Fruit fly (Drosophila melanogaster): ENCODE results near the gene CG12470.

CG12470 gene

dm6 chrX:307384-307783 lies at the start of gene CG12470:
CG12470 (plus strand) TSS chrX:307684.
- no peak for TF ChIP-seq CG17806 (tag; optimal IDR thresholded peaks at IDR 0.05)
- no peak for TF ChIP-seq CG9948 (tag; optimal IDR thresholded peaks at IDR 0.05)
- no peak for TF ChIP-seq CG32121 (GFP tag; IDR thresholded peaks at IDR 0.05)
- TF ChIP-seq CG10348 (GFP tag; IDR thresholded peaks at IDR 0.05) = no peak
- no peak for TF ChIP-seq Pif1A (GFP tag; optimal IDR thresholded peaks at IDR 0.05)
- TF ChIP-seq CG8159 (tag; optimal IDR thresholded peaks at IDR 0.05) = no peak
- TF ChIP-seq CG8301 (tag; optimal IDR thresholded peaks at IDR 0.05) = no peak
- TF ChIP-seq CG4496 (GFP tag; IDR thresholded peaks at IDR 0.05) = no peak
- no peak for TF ChIP-seq CG14655 (GFP tag; optimal IDR thresholded peaks at IDR 0.05)
- TF ChIP-seq rn (GFP tag; IDR thresholded peaks at IDR 0.05) = no peak
- TF ChIP-seq CG34367 (tag; optimal IDR thresholded peaks at IDR 0.05) = no peak
- TF ChIP-seq CG15710 (tag; optimal IDR thresholded peaks at IDR 0.05) = no peak

dm6 chrX:262836-263235 lies 44.6 kb upstream of the CG12470 start:
- no peak for TF ChIP-seq CG34367 (tag; optimal IDR thresholded peaks at IDR 0.05)
- TF ChIP-seq CG10348 (GFP tag; IDR thresholded peaks at IDR 0.05) = no peak
- TF ChIP-seq CG32121 (GFP tag; IDR thresholded peaks at IDR 0.05) = no peak
- TF ChIP-seq CG4496 (GFP tag; IDR thresholded peaks at IDR 0.05) = no peak
- peak; percentile 20 for TF ChIP-seq Pif1B (GFP tag; optimal IDR thresholded peaks at IDR 0.05)
- no peak for TF ChIP-seq EcR (GFP tag; optimal IDR thresholded peaks at IDR 0.05)
- no peak for TF ChIP-seq gl (tag; optimal IDR thresholded peaks at IDR 0.05)
- TF ChIP-seq CG8159 (tag; optimal IDR thresholded peaks at IDR 0.05) = peak; percentile 26
- TF ChIP-seq CG9948 (tag; optimal IDR thresholded peaks at IDR 0.05) = no peak

- TF ChIP-seq CG15710 (tag; optimal IDR thresholded peaks at IDR 0.05) (peak; percentile 36), CG8159 (tag; optimal IDR thresholded peaks at IDR 0.05) (no peak), CG10348 (GFP tag; IDR thresholded peaks at IDR 0.05) (no peak), CG34367 (tag; optimal IDR thresholded peaks at IDR 0.05) (no peak), rn (GFP tag; IDR thresholded peaks at IDR 0.05) (no peak), Snoo (tag; optimal IDR thresholded peaks at IDR 0.05) (no peak), CG14655 (GFP tag; optimal IDR thresholded peaks at IDR 0.05) (peak; percentile 45), CG32121 (GFP tag; IDR thresholded peaks at IDR 0.05) (peak; percentile 48; the same call in 1 of the 2 replicates), EcR (GFP tag; optimal IDR thresholded peaks at IDR 0.05) (peak; percentile 36), CG4496 (GFP tag; IDR thresholded peaks at IDR 0.05) (peak; percentile 63), CG17806 (tag; optimal IDR thresholded peaks at IDR 0.05) (peak; percentile 35), CG9948 (tag; optimal IDR thresholded peaks at IDR 0.05) (peak; percentile 40), Pif1B (GFP tag; optimal IDR thresholded peaks at IDR 0.05) (no peak), Pif1A (GFP tag; optimal IDR thresholded peaks at IDR 0.05) (peak; percentile 30), CG12605 (GFP tag; IDR thresholded peaks at IDR 0.05) (no peak), Ets98B (GFP tag; IDR thresholded peaks at IDR 0.05) (0 out of 2 replicates have a peak, but pooled peaks have one; percentile 23)
Measured at dm6 chrX:263728-264344, 43.6 kb upstream of the CG12470 start, which contains the start of gene CG13377. CG13377 (minus strand) TSS chrX:263999.

DNA sequence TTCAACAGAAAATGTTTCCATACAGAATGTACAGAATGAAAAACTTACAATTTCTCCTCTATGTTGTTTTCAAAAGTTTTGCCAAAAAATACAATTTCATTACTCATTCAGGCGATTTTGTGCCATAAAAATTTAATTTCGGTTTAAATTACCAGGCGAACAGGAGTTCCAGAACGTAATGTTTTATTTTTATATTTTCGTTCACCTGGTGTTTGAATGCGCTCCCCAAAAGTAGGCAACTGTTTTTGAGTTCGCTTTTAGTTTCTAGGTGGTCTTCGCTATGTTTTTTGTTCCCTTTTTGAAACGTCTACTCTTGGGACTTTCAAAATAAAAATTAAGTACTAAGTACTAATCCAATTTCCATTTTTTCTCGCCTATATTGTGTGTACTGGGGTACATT lies 41.8 kb upstream of the CG12470 start:
- TF ChIP-seq D1 (tag; optimal IDR thresholded peaks at IDR 0.05) = no peak
- TF ChIP-seq Pif1A (GFP tag; optimal IDR thresholded peaks at IDR 0.05) = no peak
- no peak for TF ChIP-seq CG14655 (GFP tag; optimal IDR thresholded peaks at IDR 0.05)
- TF ChIP-seq CG32121 (GFP tag; IDR thresholded peaks at IDR 0.05) = no peak
- TF ChIP-seq CG17806 (tag; optimal IDR thresholded peaks at IDR 0.05) = no peak
- TF ChIP-seq CG8301 (tag; optimal IDR thresholded peaks at IDR 0.05) = no peak
- no peak for TF ChIP-seq Pif1B (GFP tag; optimal IDR thresholded peaks at IDR 0.05)
- TF ChIP-seq EcR (GFP tag; optimal IDR thresholded peaks at IDR 0.05) = no peak
- no peak for TF ChIP-seq gl (tag; optimal IDR thresholded peaks at IDR 0.05)
- TF ChIP-seq Snoo (tag; optimal IDR thresholded peaks at IDR 0.05) = no peak
- no peak for TF ChIP-seq CG9948 (tag; optimal IDR thresholded peaks at IDR 0.05)

- peak; percentile 19; the same call in 1 of the 2 replicates for TF ChIP-seq CG32121 (GFP tag; IDR thresholded peaks at IDR 0.05)
- TF ChIP-seq CG8301 (tag; optimal IDR thresholded peaks at IDR 0.05) = peak; percentile 29
- no peak for TF ChIP-seq fd96Ca (GFP tag; IDR thresholded peaks at IDR 0.05)
Measured at dm6 chrX:266978-267439, 40.5 kb upstream of the CG12470 start, which contains the start of gene CG13376. CG13376 (minus strand) TSS chrX:267028.

dm6 chrX:267979-268378 lies 39.5 kb upstream of the CG12470 start:
- TF ChIP-seq CG4496 (GFP tag; IDR thresholded peaks at IDR 0.05) (0 out of 3 replicates have a peak, but pooled peaks have one; percentile 9), CG13204 (GFP tag; optimal IDR thresholded peaks at IDR 0.05) (no peak), rn (GFP tag; IDR thresholded peaks at IDR 0.05) (no peak), CG15710 (tag; optimal IDR thresholded peaks at IDR 0.05) (no peak), CG32121 (GFP tag; IDR thresholded peaks at IDR 0.05) (no peak), Ets98B (GFP tag; IDR thresholded peaks at IDR 0.05) (no peak), CG14655 (GFP tag; optimal IDR thresholded peaks at IDR 0.05) (no peak), CG12605 (GFP tag; IDR thresholded peaks at IDR 0.05) (no peak), Pif1B (GFP tag; optimal IDR thresholded peaks at IDR 0.05) (no peak), EcR (GFP tag; optimal IDR thresholded peaks at IDR 0.05) (peak; percentile 90), CG9948 (tag; optimal IDR thresholded peaks at IDR 0.05) (no peak), Snoo (tag; optimal IDR thresholded peaks at IDR 0.05) (no peak), CG17806 (tag; optimal IDR thresholded peaks at IDR 0.05) (no peak), CG8301 (tag; optimal IDR thresholded peaks at IDR 0.05) (no peak), D1 (tag; optimal IDR thresholded peaks at IDR 0.05) (no peak)

Data from whole organism, pupa.